Fruit fly (Drosophila melanogaster): ENCODE data around the gene Alh.

Gene Alh

DNA sequence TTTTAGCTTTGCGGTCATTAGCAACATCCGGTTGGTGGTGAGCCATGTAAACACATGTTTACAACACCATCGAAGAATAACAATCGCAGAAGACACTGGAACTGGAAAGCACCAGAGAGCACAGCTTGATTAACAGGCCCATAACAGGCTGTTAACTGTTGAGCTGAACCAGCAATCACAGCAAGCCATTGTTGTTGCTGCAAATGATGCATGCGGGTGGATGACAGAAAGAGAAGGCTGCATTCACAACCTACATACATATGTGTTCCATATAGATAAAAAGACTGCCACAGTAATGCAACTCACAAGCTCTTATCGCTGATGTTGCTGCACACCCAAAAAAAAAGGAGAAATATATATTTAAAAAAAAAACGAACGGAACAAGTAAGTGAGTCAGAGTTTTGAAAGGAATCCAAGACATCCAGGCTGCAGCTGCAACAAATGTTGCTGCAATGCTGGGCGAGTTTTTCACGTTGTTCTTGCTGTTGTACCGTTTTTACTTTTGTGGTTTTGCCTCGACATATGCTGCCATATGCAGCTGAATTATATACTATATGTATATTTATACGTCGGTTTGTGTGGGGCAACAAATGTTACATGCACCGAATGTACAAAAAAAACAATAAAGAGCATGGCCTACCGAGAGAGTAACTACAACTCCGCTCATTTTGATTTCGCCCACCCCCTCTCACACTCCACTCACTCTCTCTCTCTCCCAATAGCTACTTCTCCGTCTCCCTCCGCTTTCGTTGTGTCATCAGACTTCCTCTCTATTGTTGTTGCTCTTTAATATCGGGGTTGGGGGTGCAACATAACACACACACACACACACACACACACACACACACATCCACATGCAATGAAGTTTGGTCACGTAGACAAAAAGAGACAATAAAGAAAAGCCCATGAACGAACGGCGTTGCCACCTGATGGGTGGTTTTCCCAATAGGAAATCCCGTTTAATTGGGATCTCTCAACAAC lies 20.8 kb downstream of the Alh start:
- TF ChIP-seq Myc (optimal IDR thresholded peaks at IDR 0.05) (no peak), psq (optimal IDR thresholded peaks at IDR 0.05) (no peak), insv (optimal IDR thresholded peaks at IDR 0.05) (no peak), Sin3A (optimal IDR thresholded peaks at IDR 0.05) (no peak), ttk (optimal IDR thresholded peaks at IDR 0.05) (no peak), h (optimal IDR thresholded peaks at IDR 0.05) (no peak)

- no peak for TF ChIP-seq insv (optimal IDR thresholded peaks at IDR 0.05)
Observed at dm6 chr3R:7094368-7094767, 29.6 kb downstream of the Alh start.

DNA sequence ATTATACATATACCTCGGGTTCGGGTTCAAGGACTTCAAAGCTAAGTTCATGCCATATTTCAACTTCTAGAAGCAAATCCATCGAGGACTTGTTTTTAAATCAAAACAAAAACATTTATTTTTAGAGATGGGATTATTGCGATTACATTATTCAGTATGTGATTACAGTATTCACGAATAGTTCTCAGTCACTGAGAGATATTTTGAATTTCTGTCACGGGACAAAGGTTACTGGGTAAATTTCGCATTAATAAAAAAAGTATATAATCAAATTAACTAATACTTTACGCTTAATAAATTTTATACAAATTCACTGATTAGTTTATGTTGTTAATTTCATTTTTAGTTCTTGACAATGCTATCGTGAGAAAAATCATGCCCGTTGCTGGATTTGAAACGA lies 30.4 kb downstream of the Alh start:
- TF ChIP-seq psq (optimal IDR thresholded peaks at IDR 0.05): no peak
- no peak for TF ChIP-seq Sin3A (optimal IDR thresholded peaks at IDR 0.05)
- TF ChIP-seq Myc (optimal IDR thresholded peaks at IDR 0.05): no peak

dm6 chr3R:7091904-7092303 lies 32.1 kb downstream of the Alh start:
- TF ChIP-seq insv (optimal IDR thresholded peaks at IDR 0.05) (no peak), Sin3A (optimal IDR thresholded peaks at IDR 0.05) (no peak), psq (optimal IDR thresholded peaks at IDR 0.05) (no peak), ttk (optimal IDR thresholded peaks at IDR 0.05) (no peak)

DNA sequence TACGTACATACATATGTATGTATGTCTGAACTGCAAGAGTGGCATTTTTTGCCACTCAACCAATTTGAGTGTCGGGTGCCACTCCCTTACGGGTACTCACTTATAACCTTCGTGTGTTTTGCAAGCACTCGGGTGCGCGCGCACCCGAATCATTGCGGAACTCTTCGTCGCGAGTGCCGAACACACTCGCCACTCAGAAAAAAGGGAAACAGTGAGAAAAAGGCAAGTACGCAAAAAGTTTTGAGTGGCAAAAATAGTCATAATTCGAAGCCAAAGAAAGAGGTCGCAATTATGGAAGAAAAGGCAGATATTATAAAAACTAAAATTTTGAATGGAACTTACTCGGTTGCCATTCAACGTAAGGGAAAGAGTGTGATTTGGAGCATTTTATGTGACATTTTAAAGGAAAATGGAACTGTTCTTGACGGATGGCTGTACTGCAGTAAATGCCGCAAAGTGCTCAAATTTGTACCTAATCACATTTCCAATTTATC lies 33.6 kb downstream of the Alh start:
- TF ChIP-seq Sin3A (optimal IDR thresholded peaks at IDR 0.05) (no peak), psq (optimal IDR thresholded peaks at IDR 0.05) (no peak), Myc (optimal IDR thresholded peaks at IDR 0.05) (no peak)

DNA sequence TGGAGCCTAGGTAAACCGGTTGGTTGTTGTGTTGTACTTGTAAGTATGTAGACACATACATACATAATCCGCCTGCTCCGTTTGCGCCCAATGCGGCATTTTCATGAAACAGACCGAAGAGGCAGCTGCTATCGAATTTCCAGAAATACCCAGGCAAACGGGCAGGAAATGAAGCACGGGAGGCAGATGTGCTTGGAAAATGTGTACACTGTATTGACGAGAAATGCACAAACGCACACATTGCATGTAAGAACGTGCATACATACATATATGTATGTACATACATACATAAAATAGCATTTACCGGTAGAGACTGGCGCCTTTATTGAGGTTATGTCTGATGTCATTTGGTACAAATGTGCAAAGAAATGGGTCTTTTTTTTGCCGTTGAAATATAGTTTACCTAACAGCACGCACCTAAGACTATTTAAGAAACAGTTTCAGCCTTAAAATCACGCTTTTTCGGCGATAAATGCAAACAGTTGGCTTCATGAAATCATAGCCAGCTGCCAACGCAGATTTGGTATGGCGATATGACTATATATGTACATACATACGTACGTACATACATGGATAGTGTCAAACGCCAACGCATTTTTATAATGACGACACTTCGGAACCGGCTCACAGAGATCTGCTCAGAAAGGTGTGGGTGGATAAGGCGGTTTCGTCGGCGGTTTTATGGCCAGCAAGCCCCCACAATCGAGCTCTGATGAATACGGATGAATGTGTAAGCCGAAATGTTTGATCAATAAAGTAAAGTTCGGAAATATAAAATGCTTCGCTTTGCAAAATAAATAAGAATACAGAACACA lies 34.3 kb downstream of the Alh start:
- TF ChIP-seq Sin3A (optimal IDR thresholded peaks at IDR 0.05) (no peak), h (optimal IDR thresholded peaks at IDR 0.05) (no peak)

DNA sequence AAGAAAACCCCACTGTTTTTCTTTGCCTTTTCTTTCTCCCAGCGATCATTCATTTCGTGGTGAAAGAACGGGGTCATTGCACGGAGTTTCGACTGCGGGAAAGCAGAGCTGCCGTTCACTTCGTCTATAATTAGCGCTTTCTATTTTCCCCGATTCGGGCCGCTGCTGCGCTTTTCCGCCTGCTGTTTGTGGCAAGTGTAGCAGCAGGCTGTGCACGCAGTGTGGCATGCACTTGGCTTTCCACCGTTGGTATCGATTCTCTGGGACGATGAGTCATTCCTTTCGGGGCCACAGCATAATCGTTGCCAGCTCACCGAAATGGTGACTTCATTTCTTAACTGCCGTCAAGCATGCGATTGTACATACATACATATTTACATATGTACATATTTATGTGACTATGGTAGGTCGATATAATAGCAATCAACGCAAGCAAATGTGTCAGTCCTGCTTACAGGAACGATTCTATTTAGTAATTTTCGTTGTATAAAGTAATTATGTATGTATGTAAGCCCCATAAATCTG lies 35.1 kb downstream of the Alh start:
- TF ChIP-seq h (optimal IDR thresholded peaks at IDR 0.05): no peak
- TF ChIP-seq ttk (optimal IDR thresholded peaks at IDR 0.05): no peak
- TF ChIP-seq psq (optimal IDR thresholded peaks at IDR 0.05): no peak
- no peak for TF ChIP-seq insv (optimal IDR thresholded peaks at IDR 0.05)
- no peak for TF ChIP-seq Sin3A (optimal IDR thresholded peaks at IDR 0.05)
- no peak for TF ChIP-seq Myc (optimal IDR thresholded peaks at IDR 0.05)

- TF ChIP-seq Myc (optimal IDR thresholded peaks at IDR 0.05): no peak
Observed at dm6 chr3R:7087904-7088303, 36.1 kb downstream of the Alh start.

DNA sequence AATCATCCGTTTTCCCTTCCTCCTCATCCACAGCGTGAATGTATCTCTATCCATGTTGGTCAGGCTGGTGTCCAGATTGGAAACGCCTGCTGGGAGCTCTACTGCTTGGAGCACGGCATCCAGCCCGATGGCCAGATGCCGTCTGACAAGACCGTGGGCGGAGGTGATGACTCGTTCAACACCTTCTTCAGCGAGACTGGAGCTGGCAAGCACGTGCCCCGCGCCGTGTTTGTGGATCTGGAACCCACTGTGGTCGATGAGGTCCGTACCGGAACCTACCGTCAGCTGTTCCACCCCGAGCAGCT lies 36.8 kb downstream of the Alh start:
- TF ChIP-seq insv (optimal IDR thresholded peaks at IDR 0.05) (no peak), psq (optimal IDR thresholded peaks at IDR 0.05) (no peak), Myc (optimal IDR thresholded peaks at IDR 0.05) (no peak), Sin3A (optimal IDR thresholded peaks at IDR 0.05) (no peak), h (optimal IDR thresholded peaks at IDR 0.05) (no peak), ttk (optimal IDR thresholded peaks at IDR 0.05) (no peak)

DNA sequence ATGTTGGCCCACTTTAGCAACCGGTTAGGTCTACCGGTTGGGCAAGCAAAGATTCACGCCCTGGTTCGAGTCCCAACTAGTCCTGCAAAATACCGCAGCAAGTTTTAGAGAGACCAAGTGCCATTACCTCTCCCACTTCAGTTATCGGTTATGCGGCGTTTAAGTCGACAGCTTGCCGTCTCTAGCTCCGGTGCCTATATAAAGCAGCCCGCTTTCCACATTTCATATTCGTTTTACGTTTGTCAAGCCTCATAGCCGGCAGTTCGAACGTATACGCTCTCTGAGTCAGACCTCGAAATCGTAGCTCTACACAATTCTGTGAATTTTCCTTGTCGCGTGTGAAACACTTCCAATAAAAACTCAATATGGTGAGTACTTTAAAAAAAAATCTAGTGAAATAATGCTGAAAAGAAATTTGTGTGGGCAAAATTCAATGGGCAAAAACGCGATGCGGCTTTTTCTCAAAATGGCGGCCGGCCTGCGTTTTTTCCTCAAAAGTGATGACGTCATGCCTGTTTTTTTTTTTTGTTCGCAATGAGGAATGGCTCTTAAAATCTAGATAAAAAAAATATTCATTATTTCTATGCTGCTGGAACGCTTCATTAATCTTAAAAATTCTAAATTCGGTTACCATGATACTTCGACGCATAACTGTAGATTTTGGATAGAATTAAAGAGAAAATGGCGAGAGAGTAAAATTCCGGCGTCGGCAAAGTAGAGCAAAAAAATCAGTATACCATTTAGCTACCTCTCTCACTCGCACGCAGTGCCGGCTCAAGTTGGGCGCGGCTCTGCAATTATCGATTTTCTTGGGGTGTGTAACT lies 37.4 kb downstream of the Alh start, which contains the start of gene alphaTub84B:
TSS of gene alphaTub84B (plus strand) at position 223 of the 824 bp plus-strand sequence.
- TF ChIP-seq Myc (optimal IDR thresholded peaks at IDR 0.05) (no peak), h (optimal IDR thresholded peaks at IDR 0.05) (no peak), psq (optimal IDR thresholded peaks at IDR 0.05) (no peak), ttk (optimal IDR thresholded peaks at IDR 0.05) (no peak), Sin3A (optimal IDR thresholded peaks at IDR 0.05) (no peak), insv (optimal IDR thresholded peaks at IDR 0.05) (no peak)

DNA sequence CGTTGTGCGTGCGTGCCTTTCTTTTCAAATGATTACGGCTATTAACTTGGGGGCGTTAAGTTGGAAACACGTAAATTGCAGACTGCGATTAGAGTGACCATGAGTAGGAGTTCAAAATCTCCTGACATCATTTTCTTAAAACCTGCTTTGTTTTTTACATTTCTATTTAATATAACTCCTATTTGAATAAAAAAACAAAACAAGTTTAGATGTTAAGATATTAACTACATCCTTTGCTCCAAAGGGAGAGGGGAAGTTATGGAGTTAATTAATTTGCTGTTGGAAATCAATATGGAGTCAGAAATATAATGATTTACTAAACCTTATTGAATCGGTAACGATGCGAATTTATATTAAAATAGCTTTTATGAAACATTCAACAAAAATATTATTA lies 38.0 kb downstream of the Alh start, which contains the start of gene Tailor:
TSS of gene Tailor (minus strand) at position 101 of the 394 bp plus-strand sequence.
- no peak for TF ChIP-seq ttk (optimal IDR thresholded peaks at IDR 0.05)
- TF ChIP-seq insv (optimal IDR thresholded peaks at IDR 0.05): no peak
- TF ChIP-seq Myc (optimal IDR thresholded peaks at IDR 0.05): no peak
- no peak for TF ChIP-seq psq (optimal IDR thresholded peaks at IDR 0.05)
- TF ChIP-seq h (optimal IDR thresholded peaks at IDR 0.05): no peak

- no peak for TF ChIP-seq psq (optimal IDR thresholded peaks at IDR 0.05)
- TF ChIP-seq ttk (optimal IDR thresholded peaks at IDR 0.05): no peak
- no peak for TF ChIP-seq h (optimal IDR thresholded peaks at IDR 0.05)
- TF ChIP-seq Sin3A (optimal IDR thresholded peaks at IDR 0.05): no peak
- TF ChIP-seq insv (optimal IDR thresholded peaks at IDR 0.05): no peak
- TF ChIP-seq Myc (optimal IDR thresholded peaks at IDR 0.05): no peak
Observed at dm6 chr3R:7085455-7085854, 38.5 kb downstream of the Alh start.
